Fruit fly (Drosophila melanogaster) whole organism, embryonic: ENCODE measurements around the gene Tcs6.

Experiments used
- Bdp1 ChIP-seq: fragments of 200-800 bp; sonication (Bioruptor generic); optimal IDR thresholded peaks from 3 replicates; lab custom pipeline; 2016; ENCODE audit warnings: missing biosample characterization, missing genetic modification characterization
- Bgb ChIP-seq: fragments of 200-800 bp; sonication (Bioruptor generic); IDR thresholded peaks from 2 replicates; pipeline ENCODE4 v1.3.6; 2022; ENCODE audit warnings: missing biosample characterization, missing genetic modification characterization; ENCODE audit not compliant: partially characterized antibody
- CG10267 ChIP-seq: fragments of 200-800 bp; sonication (Bioruptor generic); optimal IDR thresholded peaks from 2 replicates; lab custom pipeline; 2018; ENCODE audit warnings: missing biosample characterization, mild to moderate bottlenecking, missing genetic modification characterization, moderate library complexity
- CG12219 ChIP-seq: fragments of 200-800 bp; sonication (Bioruptor generic); optimal IDR thresholded peaks from 3 replicates; lab custom pipeline; 2018; ENCODE audit warnings: missing biosample characterization, mild to moderate bottlenecking, missing genetic modification characterization
- CG12942 ChIP-seq: fragments of 200-800 bp; sonication (Bioruptor generic); optimal IDR thresholded peaks from 3 replicates; lab custom pipeline; 2016; ENCODE audit warnings: missing biosample characterization, missing genetic modification characterization
- CG13123 ChIP-seq: fragments of 200-800 bp; sonication (Bioruptor generic); optimal IDR thresholded peaks from 2 replicates; lab custom pipeline; 2016; ENCODE audit warnings: missing biosample characterization, missing genetic modification characterization
- CG16815 ChIP-seq: fragments of 200-800 bp; sonication (Bioruptor generic); optimal IDR thresholded peaks from 3 replicates; lab custom pipeline; 2017; ENCODE audit warnings: missing biosample characterization, mild to moderate bottlenecking, missing genetic modification characterization
- CG17359 ChIP-seq: fragments of 200-800 bp; sonication (Bioruptor generic); optimal IDR thresholded peaks from 3 replicates; lab custom pipeline; 2018; ENCODE audit warnings: missing biosample characterization, mild to moderate bottlenecking, missing genetic modification characterization, moderate library complexity
- CG1792 ChIP-seq: fragments of 200-800 bp; sonication (Bioruptor generic); optimal IDR thresholded peaks from 2 replicates; lab custom pipeline; 2016; ENCODE audit warnings: missing biosample characterization, missing genetic modification characterization
- CG2120 ChIP-seq: fragments of 200-800 bp; sonication (Bioruptor generic); optimal IDR thresholded peaks from 3 replicates; lab custom pipeline; 2016; ENCODE audit warnings: missing biosample characterization, missing genetic modification characterization
- CG30403 ChIP-seq: fragments of 200-800 bp; sonication (Bioruptor generic); optimal IDR thresholded peaks from 3 replicates; lab custom pipeline; 2016; ENCODE audit warnings: missing biosample characterization, missing genetic modification characterization
- CG31441 ChIP-seq: fragments of 200-800 bp; sonication (Bioruptor generic); IDR thresholded peaks from 2 replicates; pipeline ENCODE4 v1.3.6; 2022; ENCODE audit warnings: missing biosample characterization, missing genetic modification characterization
- CG3407 ChIP-seq: fragments of 200-800 bp; sonication (Bioruptor generic); optimal IDR thresholded peaks from 2 replicates; lab custom pipeline; 2018; ENCODE audit warnings: missing biosample characterization, mild to moderate bottlenecking, missing genetic modification characterization
- CG34376 ChIP-seq: fragments of 200-800 bp; sonication (Bioruptor generic); optimal IDR thresholded peaks from 2 replicates; lab custom pipeline; 2018; ENCODE audit warnings: missing biosample characterization, mild to moderate bottlenecking, missing genetic modification characterization
- CG4282 ChIP-seq: fragments of 200-800 bp; sonication (Bioruptor generic); optimal IDR thresholded peaks from 2 replicates; lab custom pipeline; 2016; ENCODE audit warnings: missing biosample characterization, missing genetic modification characterization
- CG6272 ChIP-seq: fragments of 200-800 bp; sonication (Bioruptor generic); IDR thresholded peaks from 2 replicates; pipeline ENCODE4 v1.3.6; 2022; ENCODE audit warnings: missing biosample characterization, missing genetic modification characterization
- CG7372 ChIP-seq: fragments of 200-800 bp; sonication (Bioruptor generic); IDR thresholded peaks from 2 replicates; pipeline ENCODE4 v1.3.6; 2022; ENCODE audit warnings: missing biosample characterization, missing genetic modification characterization
- CG7963 ChIP-seq: fragments of 200-800 bp; sonication (Bioruptor generic); IDR thresholded peaks from 3 replicates; pipeline ENCODE4 v1.3.6; 2022; ENCODE audit warnings: missing biosample characterization, missing genetic modification characterization; ENCODE audit not compliant: partially characterized antibody
- CG9437 ChIP-seq: fragments of 200-800 bp; sonication (Bioruptor generic); optimal IDR thresholded peaks from 2 replicates; lab custom pipeline; 2018; ENCODE audit warnings: missing biosample characterization, mild to moderate bottlenecking, missing genetic modification characterization
- CG9876 ChIP-seq: fragments of 200-800 bp; sonication (Bioruptor generic); optimal IDR thresholded peaks from 2 replicates; lab custom pipeline; 2016; ENCODE audit warnings: missing biosample characterization, missing genetic modification characterization
- Hand ChIP-seq: fragments of 200-800 bp; sonication (Bioruptor generic); optimal IDR thresholded peaks from 2 replicates; lab custom pipeline; 2017; ENCODE audit warnings: mild to moderate bottlenecking, missing biosample characterization, missing genetic modification reagents, missing genetic modification characterization
- Jarid2 ChIP-seq: fragments of 200-800 bp; sonication (Bioruptor generic); optimal IDR thresholded peaks from 3 replicates; lab custom pipeline; 2017; ENCODE audit warnings: mild to moderate bottlenecking, missing biosample characterization, missing genetic modification reagents, missing genetic modification characterization
- Nf-YB ChIP-seq: fragments of 200-800 bp; sonication (Bioruptor generic); optimal IDR thresholded peaks from 3 replicates; lab custom pipeline; 2019; ENCODE audit warnings: missing biosample characterization, mild to moderate bottlenecking, missing genetic modification characterization, moderate library complexity
- Poxn ChIP-seq: fragments of 200-800 bp; sonication (Bioruptor generic); IDR thresholded peaks from 2 replicates; pipeline ENCODE4 v1.3.6; 2022; ENCODE audit warnings: missing biosample characterization, missing genetic modification characterization
- Ptx1 ChIP-seq: fragments of 200-800 bp; sonication (Bioruptor generic); IDR thresholded peaks from 2 replicates; pipeline ENCODE4 v1.3.6; 2022; ENCODE audit warnings: missing biosample characterization, missing genetic modification characterization
- Taf1 ChIP-seq: fragments of 200-800 bp; sonication (Bioruptor generic); IDR thresholded peaks from 2 replicates; pipeline ENCODE4 v1.3.6; 2022; ENCODE audit warnings: missing biosample characterization, missing genetic modification characterization
- Usf ChIP-seq: fragments of 200-800 bp; sonication (Bioruptor generic); optimal IDR thresholded peaks from 2 replicates; lab custom pipeline; 2017; ENCODE audit warnings: missing genotype, missing biosample characterization, missing genetic modification characterization
- ara ChIP-seq: fragments of 200-800 bp; sonication (Bioruptor generic); IDR thresholded peaks from 2 replicates; pipeline ENCODE4 v1.3.6; 2022; ENCODE audit warnings: missing biosample characterization, missing genetic modification characterization
- bowl ChIP-seq: fragments of 200-800 bp; sonication (Bioruptor generic); IDR thresholded peaks from 2 replicates; pipeline ENCODE4 v1.3.6; 2022; ENCODE audit warnings: missing biosample characterization, missing genetic modification characterization
- cato ChIP-seq: fragments of 200-800 bp; sonication (Bioruptor generic); optimal IDR thresholded peaks from 2 replicates; lab custom pipeline; 2016; ENCODE audit warnings: missing biosample characterization, missing genetic modification characterization, borderline replicate concordance
- crc ChIP-seq: fragments of 200-800 bp; sonication (Bioruptor generic); optimal IDR thresholded peaks from 2 replicates; lab custom pipeline; 2016; ENCODE audit warnings: missing biosample characterization, missing genetic modification characterization
- gem ChIP-seq: fragments of 200-800 bp; sonication (Bioruptor generic); optimal IDR thresholded peaks from 2 replicates; lab custom pipeline; 2019; ENCODE audit warnings: missing biosample characterization, mild to moderate bottlenecking, missing genetic modification characterization, moderate library complexity
- ham ChIP-seq: fragments of 200-800 bp; sonication (Bioruptor generic); IDR thresholded peaks from 2 replicates; pipeline ENCODE4 v1.3.6; 2022; ENCODE audit warnings: missing biosample characterization, missing genetic modification characterization
- kah ChIP-seq: fragments of 200-800 bp; sonication (Bioruptor generic); optimal IDR thresholded peaks from 2 replicates; lab custom pipeline; 2018; ENCODE audit warnings: missing biosample characterization, mild to moderate bottlenecking, missing genetic modification characterization
- kay ChIP-seq: fragments of 200-800 bp; sonication (Bioruptor generic); optimal IDR thresholded peaks from 2 replicates; lab custom pipeline; 2016; ENCODE audit warnings: missing biosample characterization, missing genetic modification characterization
- knrl ChIP-seq: fragments of 200-800 bp; sonication (Bioruptor generic); IDR thresholded peaks from 3 replicates; pipeline ENCODE4 v1.3.6; 2022; ENCODE audit warnings: missing biosample characterization, missing genetic modification characterization; ENCODE audit not compliant: partially characterized antibody
- maf-S ChIP-seq: fragments of 200-800 bp; sonication (Bioruptor generic); optimal IDR thresholded peaks from 2 replicates; lab custom pipeline; 2016; ENCODE audit warnings: missing biosample characterization, missing genetic modification characterization
- onecut ChIP-seq: fragments of 200-800 bp; sonication (Bioruptor generic); IDR thresholded peaks from 2 replicates; pipeline ENCODE4 v1.3.6; 2022; ENCODE audit warnings: missing biosample characterization, missing genetic modification characterization
- pb ChIP-seq: fragments of 200-800 bp; sonication (Bioruptor generic); optimal IDR thresholded peaks from 3 replicates; lab custom pipeline; 2016; ENCODE audit warnings: missing biosample characterization, missing genetic modification characterization
- pita ChIP-seq: fragments of 200-800 bp; sonication (Bioruptor generic); optimal IDR thresholded peaks from 2 replicates; lab custom pipeline; 2017; ENCODE audit warnings: missing biosample characterization, mild to moderate bottlenecking, missing genetic modification characterization
- prd ChIP-seq, 3 experiments: fragments of >200 bp in 2 of 3; fragments of 200-800 bp in 1 of 3; sonication (Bioruptor generic) in 1 of 3; optimal IDR thresholded peaks in 2 of 3; IDR thresholded peaks in 1 of 3; 2 replicates in 2 of 3; 3 replicates in 1 of 3; pipeline versions ENCODE4 v1.3.6 to Lab custom; 2017 to 2022; ENCODE audit warnings: missing biosample characterization in 1 of 3, missing genetic modification characterization in 1 of 3
- pros ChIP-seq: fragments of 200-800 bp; sonication (Bioruptor generic); optimal IDR thresholded peaks from 3 replicates; lab custom pipeline; 2019; ENCODE audit warnings: missing biosample characterization, mild to moderate bottlenecking, missing genetic modification characterization, moderate library complexity
- salm ChIP-seq: fragments of 200-800 bp; sonication (Bioruptor generic); optimal IDR thresholded peaks from 2 replicates; lab custom pipeline; 2018; ENCODE audit warnings: missing biosample characterization, mild to moderate bottlenecking, missing genetic modification characterization
- sd ChIP-seq: fragments of 200-800 bp; sonication (Bioruptor generic); optimal IDR thresholded peaks from 3 replicates; lab custom pipeline; 2018; ENCODE audit warnings: missing biosample characterization, mild to moderate bottlenecking, missing genetic modification characterization, moderate library complexity
- sens-2 ChIP-seq: fragments of 200-800 bp; sonication (Bioruptor generic); IDR thresholded peaks from 2 replicates; pipeline ENCODE4 v1.3.6; 2022; ENCODE audit warnings: missing biosample characterization, missing genetic modification characterization
- usp ChIP-seq: fragments of >200 bp; optimal IDR thresholded peaks from 2 replicates; lab custom pipeline; 2017; ENCODE audit warnings: missing biosample characterization, missing genetic modification characterization
- wdn ChIP-seq: fragments of 200-800 bp; sonication (Bioruptor generic); IDR thresholded peaks from 2 replicates; pipeline ENCODE4 v1.3.6; 2022; ENCODE audit warnings: missing biosample characterization, missing genetic modification characterization

Gene Tcs6

DNA sequence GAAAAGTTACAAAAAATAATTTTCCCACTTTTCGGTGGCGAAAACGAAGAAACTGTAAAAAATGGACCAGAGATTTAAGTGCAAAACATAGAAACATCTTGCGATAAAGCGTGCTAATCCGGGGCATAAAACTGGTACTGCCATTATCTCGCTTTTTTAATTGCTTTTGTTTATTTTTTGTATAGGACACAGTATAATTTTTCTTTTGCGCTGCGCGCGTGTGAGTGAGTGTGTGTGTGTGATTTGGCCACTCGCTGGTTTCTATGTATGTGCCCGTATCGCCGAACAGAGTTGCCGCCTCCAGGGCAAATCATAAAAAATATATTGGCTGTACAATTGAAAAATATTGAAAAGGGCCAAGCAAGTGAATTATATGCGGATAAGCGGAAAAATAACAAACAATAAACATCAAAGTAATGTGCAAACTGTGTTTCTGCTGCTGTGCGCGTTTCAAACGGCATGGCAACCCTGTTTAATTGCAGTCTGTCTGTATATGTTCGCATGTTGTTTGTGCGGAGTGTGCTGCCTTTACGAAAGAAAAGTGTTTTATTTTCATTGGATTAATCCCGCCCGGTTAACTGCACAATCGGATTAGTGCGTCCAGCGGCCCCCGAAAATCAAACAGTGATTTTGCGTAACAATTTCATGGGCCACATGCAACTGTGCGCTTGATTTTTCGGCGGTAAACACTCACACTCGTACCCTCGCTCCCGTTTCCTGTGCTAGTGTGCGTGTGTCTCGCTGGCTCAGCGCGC, 15.7 kb downstream of the Tcs6 start (continued):
- TF ChIP-seq CG13123 (peak; percentile 95), Ptx1 (GFP tag; lab: Robert Waterston, UW) (peak; percentile 98), CG9437 (GFP tag; lab: Kevin White, UChicago) (peak; percentile 89), sens-2 (GFP tag; lab: Robert Waterston, UW) (peak; percentile 96), Taf1 (GFP tag; lab: Robert Waterston, UW) (peak; percentile 91), CG12942 (GFP tag; lab: Kevin White, UChicago) (peak; percentile 96), CG3407 (peak; percentile 94), sd (peak; percentile 76), Usf (peak; percentile 88), prd (optimal IDR thresholded peaks at IDR 0.05; lab: Kevin White, UChicago) (no peak), prd (GFP tag; IDR thresholded peaks at IDR 0.05; lab: Robert Waterston, UW) (peak; percentile 98), CG9876 (GFP tag; lab: Kevin White, UChicago) (peak; percentile 94)
- TF ChIP-seq, all 482 proteins: peak for 438

DNA sequence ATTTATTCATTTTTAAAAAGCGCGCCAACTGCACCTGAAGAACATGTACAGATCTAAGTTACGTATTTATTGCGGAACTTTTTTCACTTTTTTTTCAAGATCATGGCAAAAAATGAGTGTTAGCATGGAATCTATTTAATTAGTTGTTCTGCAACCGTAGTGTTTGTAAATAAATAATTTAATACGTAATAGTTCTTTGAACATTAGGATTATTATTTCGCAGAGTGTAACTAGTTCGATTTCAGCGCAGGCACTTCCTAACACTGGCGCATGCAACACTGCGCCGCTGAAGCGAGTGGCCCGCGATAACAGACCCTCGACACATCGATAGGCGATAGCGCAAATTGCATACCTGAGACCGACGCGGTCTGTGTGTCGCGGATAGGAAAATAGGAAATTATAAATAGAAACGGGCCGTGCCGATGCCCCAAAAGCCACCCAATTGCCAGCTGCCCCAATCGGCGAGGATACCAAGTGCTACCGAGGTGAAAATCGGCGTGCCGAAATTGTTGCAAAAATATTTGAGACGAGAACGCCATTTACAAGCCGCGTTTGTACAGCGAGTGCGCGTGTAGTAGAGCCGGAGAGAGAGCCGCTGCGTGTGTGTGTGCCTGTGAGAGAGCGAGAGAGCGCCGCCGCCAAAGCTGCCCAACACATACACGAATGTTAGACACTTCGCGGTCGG, 16.5 kb downstream of the Tcs6 start, which contains the start of gene gro:
gro (plus strand) TSS at position 320 of the 685 bp plus-strand sequence.
- TF ChIP-seq CG6272 (GFP tag; lab: Robert Waterston, UW) = peak; percentile 69
- TF ChIP-seq CG7372 = peak; percentile 63
- peak; percentile 66 for TF ChIP-seq Bdp1 (GFP tag; lab: Kevin White, UChicago)
- TF ChIP-seq wdn (GFP tag; lab: Robert Waterston, UW) = no peak
- TF ChIP-seq Hand (GFP tag; lab: Kevin White, UChicago) = peak; percentile 26
- TF ChIP-seq cato (GFP tag; lab: Kevin White, UChicago) = peak; percentile 3
- TF ChIP-seq Poxn (GFP tag; lab: Robert Waterston, UW) = no peak
- TF ChIP-seq kah = no peak
- TF ChIP-seq CG1792 (GFP tag; lab: Kevin White, UChicago) = peak; percentile 61
- peak; percentile 46 for TF ChIP-seq kay
- TF ChIP-seq onecut (GFP tag; lab: Robert Waterston, UW) = peak; percentile 66
- peak; percentile 26; the same call in 1 of the 2 replicates for TF ChIP-seq ara
- TF ChIP-seq CG16815 = peak; percentile 38
- TF ChIP-seq Nf-YB (GFP tag; lab: Kevin White, UChicago) = peak; percentile 20
- no peak for TF ChIP-seq usp (GFP tag; lab: Kevin White, UChicago)
- peak; percentile 100 for TF ChIP-seq CG10267 (tag; lab: Kevin White, UChicago)
- TF ChIP-seq CG4282 (GFP tag; lab: Kevin White, UChicago) = peak; percentile 68
- no peak for TF ChIP-seq CG31441
- no peak for TF ChIP-seq bowl (GFP tag; lab: Robert Waterston, UW)
- TF ChIP-seq CG7963 (GFP tag; lab: Robert Waterston, UW) = peak; percentile 82
- TF ChIP-seq CG34376 (GFP tag; lab: Kevin White, UChicago) = peak; percentile 23
- TF ChIP-seq CG2120 = peak; percentile 85
- peak; percentile 83 for TF ChIP-seq maf-S (GFP tag; lab: Kevin White, UChicago)
- peak; percentile 52 for TF ChIP-seq CG17359
- peak; percentile 35 for TF ChIP-seq salm (tag; lab: Kevin White, UChicago)
- peak; percentile 23 for TF ChIP-seq CG12219 (GFP tag; lab: Kevin White, UChicago)
- TF ChIP-seq Bgb (GFP tag; lab: Robert Waterston, UW) = peak; percentile 90
- peak; percentile 81 for TF ChIP-seq CG30403 (GFP tag; lab: Kevin White, UChicago)
- peak; percentile 76 for TF ChIP-seq knrl (GFP tag; lab: Robert Waterston, UW)
- TF ChIP-seq crc (GFP tag; lab: Kevin White, UChicago) = peak; percentile 54
- TF ChIP-seq pros (GFP tag; lab: Kevin White, UChicago) = no peak
- TF ChIP-seq gem (tag; lab: Kevin White, UChicago) = peak; percentile 78
- TF ChIP-seq pita (GFP tag; lab: Kevin White, UChicago) = no peak
- TF ChIP-seq pb (GFP tag; lab: Kevin White, UChicago) = peak; percentile 53
- TF ChIP-seq ham (GFP tag; lab: Robert Waterston, UW) = no peak
- TF ChIP-seq Jarid2 (GFP tag; lab: Kevin White, UChicago) = peak; percentile 35
